Fruit fly (Drosophila melanogaster): ENCODE data around the gene CG42331.

Gene CG42331

DNA sequence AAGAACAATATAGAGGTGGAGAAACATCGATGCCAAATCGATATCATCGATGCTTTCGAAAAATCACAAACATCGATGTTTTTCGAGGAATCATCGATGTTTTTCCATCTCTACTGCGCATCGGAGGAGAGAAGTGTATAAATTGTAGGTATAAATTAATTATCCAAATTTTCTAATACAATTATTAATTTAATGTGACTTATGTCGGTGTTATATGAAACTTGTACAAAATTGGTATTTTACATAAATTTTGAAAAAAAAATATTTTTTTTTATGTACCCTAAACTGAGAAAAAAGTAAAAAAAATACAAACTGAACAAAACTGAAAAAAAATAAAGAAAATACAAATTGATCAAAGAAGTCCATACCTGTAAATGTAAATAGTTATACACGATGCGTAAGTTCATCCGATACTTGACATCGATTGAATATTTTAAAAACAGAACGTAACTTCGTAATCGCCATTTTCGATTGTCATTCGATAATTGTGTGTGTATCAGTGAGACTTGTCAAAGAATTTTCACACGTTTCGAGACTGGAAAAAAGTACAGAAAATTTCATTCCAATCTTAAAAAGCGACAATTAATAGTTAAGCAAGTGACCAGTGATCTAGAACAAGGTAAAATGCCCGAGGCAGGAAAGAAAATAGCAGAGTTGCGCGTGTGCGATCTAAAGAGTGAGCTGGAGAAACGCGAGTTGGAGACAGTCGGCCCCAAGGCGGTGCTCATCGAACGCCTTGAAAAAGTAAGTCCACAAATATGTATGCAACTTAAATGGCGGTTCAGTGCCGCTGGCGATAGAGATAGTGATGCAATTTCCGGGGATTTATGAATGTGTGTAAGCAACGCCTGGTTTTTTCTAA is 45.2 kb downstream of the CG42331 start, which contains the start of the genes CG5808 and Saf-B:
Gene CG5808 (minus strand): TSS at position 15 of the 862 bp plus-strand sequence.
Gene Saf-B (plus strand): TSS at position 472 of the 862 bp plus-strand sequence.
- no peak for TF ChIP-seq Mio (GFP tag; optimal IDR thresholded peaks at IDR 0.05)
- TF ChIP-seq Hr83 (GFP tag; optimal IDR thresholded peaks at IDR 0.05; ENCODE audit: poor library complexity, severe bottlenecking), result peak; percentile 22
- TF ChIP-seq Rel (GFP tag; optimal IDR thresholded peaks at IDR 0.05), result no peak
- TF ChIP-seq Rel (tag; optimal IDR thresholded peaks at IDR 0.05), result peak; percentile 19
- TF ChIP-seq psq (GFP tag; optimal IDR thresholded peaks at IDR 0.05), result peak; percentile 27

DNA sequence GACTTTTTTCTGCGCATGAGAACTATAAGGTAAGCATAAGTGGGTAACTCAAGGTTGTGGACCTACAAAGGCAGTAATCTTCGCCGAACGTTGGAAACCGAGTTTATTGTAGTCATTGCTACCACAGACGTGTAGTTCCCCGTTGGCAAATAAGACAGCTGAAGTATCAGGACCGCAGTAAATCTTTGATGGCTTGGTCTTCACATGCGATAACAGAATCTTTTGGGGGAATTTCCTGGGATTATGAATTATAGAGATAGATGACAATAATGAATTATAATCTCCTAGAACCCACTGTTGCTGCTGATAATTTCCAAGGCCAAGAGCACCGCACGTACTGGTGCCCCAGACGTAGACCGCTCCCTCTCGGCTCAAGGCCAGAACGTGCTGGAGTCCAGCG is 51.1 kb downstream of the CG42331 start:
- no peak for TF ChIP-seq Hr78 (GFP tag; optimal IDR thresholded peaks at IDR 0.05)
- TF ChIP-seq pan (optimal IDR thresholded peaks at IDR 0.05), result no peak
- TF ChIP-seq Rel (GFP tag; optimal IDR thresholded peaks at IDR 0.05), result no peak
- TF ChIP-seq Rel (tag; optimal IDR thresholded peaks at IDR 0.05), result peak; percentile 96

DNA sequence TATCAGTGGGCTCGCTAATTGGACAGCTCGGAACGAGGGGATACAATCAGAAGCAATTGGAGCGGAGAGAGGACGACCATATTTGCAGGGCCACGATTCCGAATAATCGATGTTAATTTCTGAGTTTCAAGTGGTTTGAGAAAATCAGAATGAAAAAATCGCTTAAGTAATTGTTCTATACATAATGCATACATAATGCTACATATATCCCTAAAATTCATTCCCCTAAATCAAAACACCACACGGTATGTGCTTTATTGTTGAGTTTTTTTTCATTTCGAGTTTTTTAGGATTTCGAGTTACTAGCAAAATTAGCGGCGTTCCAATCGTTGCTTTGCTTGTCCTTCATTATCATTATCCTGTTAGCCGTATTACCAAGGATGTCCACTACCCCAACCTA is 53.6 kb downstream of the CG42331 start, which contains the start of gene niki:
Gene niki (minus strand): TSS at position 101 of the 400 bp plus-strand sequence.
- no peak for TF ChIP-seq Myc (optimal IDR thresholded peaks at IDR 0.05)
- no peak for TF ChIP-seq lola (GFP tag; optimal IDR thresholded peaks at IDR 0.05)
- TF ChIP-seq Hr83 (GFP tag; optimal IDR thresholded peaks at IDR 0.05; ENCODE audit: poor library complexity, severe bottlenecking), result no peak
- no peak for TF ChIP-seq Dif (GFP tag; optimal IDR thresholded peaks at IDR 0.05; ENCODE audit: partially characterized antibody)
- no peak for TF ChIP-seq Hnf4 (GFP tag; optimal IDR thresholded peaks at IDR 0.05)
- TF ChIP-seq psq (GFP tag; optimal IDR thresholded peaks at IDR 0.05), result no peak
- TF ChIP-seq Abd-B (GFP tag; optimal IDR thresholded peaks at IDR 0.05), result no peak
- TF ChIP-seq N (GFP tag; optimal IDR thresholded peaks at IDR 0.05), result no peak
- TF ChIP-seq Sp1 (GFP tag; optimal IDR thresholded peaks at IDR 0.05), result no peak
- TF ChIP-seq GATAd (GFP tag; optimal IDR thresholded peaks at IDR 0.05), result no peak
- no peak for TF ChIP-seq dmrt93B (GFP tag; optimal IDR thresholded peaks at IDR 0.05)
- TF ChIP-seq Jra (GFP tag; optimal IDR thresholded peaks at IDR 0.05), result no peak
- no peak for TF ChIP-seq CrebA (GFP tag; optimal IDR thresholded peaks at IDR 0.05; ENCODE audit: borderline replicate concordance)
- TF ChIP-seq Vsx2 (GFP tag; optimal IDR thresholded peaks at IDR 0.05; ENCODE audit: partially characterized antibody), result no peak
- TF ChIP-seq Mio (GFP tag; optimal IDR thresholded peaks at IDR 0.05), result no peak
- no peak for TF ChIP-seq brk (GFP tag; optimal IDR thresholded peaks at IDR 0.05)

dm6 chr3R:24828234-24828633 is 56.3 kb downstream of the CG42331 start, which contains the start of gene RabX4:
Gene RabX4 (minus strand): TSS chr3R:24828409.
- no peak for TF ChIP-seq woc (GFP tag; optimal IDR thresholded peaks at IDR 0.05)
- TF ChIP-seq pan (optimal IDR thresholded peaks at IDR 0.05), result no peak
- no peak for TF ChIP-seq lola (GFP tag; optimal IDR thresholded peaks at IDR 0.05)
- no peak for TF ChIP-seq fru (GFP tag; optimal IDR thresholded peaks at IDR 0.05)
- TF ChIP-seq usp (GFP tag; optimal IDR thresholded peaks at IDR 0.05), result no peak
- TF ChIP-seq GATAd (GFP tag; optimal IDR thresholded peaks at IDR 0.05), result no peak
- no peak for TF ChIP-seq Mio (GFP tag; optimal IDR thresholded peaks at IDR 0.05)
- no peak for TF ChIP-seq CG9705 (GFP tag; optimal IDR thresholded peaks at IDR 0.05)
- no peak for TF ChIP-seq rgr (GFP tag; optimal IDR thresholded peaks at IDR 0.05)
- TF ChIP-seq Dfd (GFP tag; optimal IDR thresholded peaks at IDR 0.05), result no peak
- TF ChIP-seq dsf (GFP tag; optimal IDR thresholded peaks at IDR 0.05; ENCODE audit: borderline replicate concordance), result no peak
- no peak for TF ChIP-seq dl (GFP tag; optimal IDR thresholded peaks at IDR 0.05; ENCODE audit: insufficient read depth in 1 of 2, partially characterized antibody in 2 of 2)

DNA sequence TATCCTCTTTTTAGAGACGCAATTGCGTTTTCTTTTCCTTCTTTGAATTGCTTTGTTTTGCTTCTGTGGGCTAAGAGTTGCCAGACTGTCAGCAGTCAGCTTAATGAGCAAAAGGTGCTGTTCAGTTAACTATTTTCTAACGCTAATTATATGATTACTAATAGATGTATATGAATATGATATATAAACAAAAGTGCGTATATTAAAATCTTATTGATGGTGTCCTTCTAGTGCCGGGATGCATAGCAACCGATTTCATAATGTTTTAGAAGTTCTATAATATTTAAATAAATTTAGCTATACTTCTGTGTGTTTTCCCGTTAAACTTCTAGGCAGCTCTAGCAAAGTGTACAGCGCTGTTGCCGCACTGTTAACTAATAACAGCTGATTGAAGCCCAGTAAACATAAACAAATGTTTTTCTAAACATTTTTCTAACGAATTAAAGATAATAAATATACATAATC is 57.9 kb downstream of the CG42331 start, which contains the start of the genes Kaz and CG43273:
Gene Kaz (minus strand): TSS at position 73 of the 465 bp plus-strand sequence.
Gene CG43273 (plus strand): TSS at position 415 of the 465 bp plus-strand sequence.
- TF ChIP-seq CG9705 (GFP tag; optimal IDR thresholded peaks at IDR 0.05), result peak; percentile 64
- no peak for TF ChIP-seq usp (GFP tag; optimal IDR thresholded peaks at IDR 0.05)
- peak; percentile 42 for TF ChIP-seq ey (GFP tag; optimal IDR thresholded peaks at IDR 0.05)
- TF ChIP-seq OdsH (GFP tag; optimal IDR thresholded peaks at IDR 0.05), result peak; percentile 49
- TF ChIP-seq sv (GFP tag; optimal IDR thresholded peaks at IDR 0.05), result peak; percentile 15
- TF ChIP-seq Dfd (GFP tag; optimal IDR thresholded peaks at IDR 0.05), result no peak
- TF ChIP-seq Myc (optimal IDR thresholded peaks at IDR 0.05), result peak; percentile 99
- TF ChIP-seq Hr83 (GFP tag; optimal IDR thresholded peaks at IDR 0.05; ENCODE audit: poor library complexity, severe bottlenecking), result no peak
- no peak for TF ChIP-seq Vsx2 (GFP tag; optimal IDR thresholded peaks at IDR 0.05; ENCODE audit: partially characterized antibody)
- TF ChIP-seq psq (GFP tag; optimal IDR thresholded peaks at IDR 0.05), result peak; percentile 75
- TF ChIP-seq HLH106 (tag; optimal IDR thresholded peaks at IDR 0.05), result peak; percentile 81
- TF ChIP-seq sage (GFP tag; optimal IDR thresholded peaks at IDR 0.05), result peak; percentile 68
- TF ChIP-seq foxo (GFP tag; optimal IDR thresholded peaks at IDR 0.05), result peak in 1 of 2 experiments; percentile 68
- peak; percentile 78 for TF ChIP-seq woc (GFP tag; optimal IDR thresholded peaks at IDR 0.05)
